Fruit fly (Drosophila melanogaster) S2 (cell line): ENCODE results near the gene CG12990.

Source experiments
- CG8478 ChIP-seq: fragments of >200 bp; optimal IDR thresholded peaks from 2 replicates; lab custom pipeline; 2018
- CTCF ChIP-seq, 2 experiments: fragments of >200 bp; optimal IDR thresholded peaks; 2 replicates each; lab custom pipeline; 2018

Gene CG12990

dm6 chrX:17708843-17709242 is 37.2 kb upstream of the CG12990 start:
- TF ChIP-seq CTCF (optimal IDR thresholded peaks at IDR 0.05; lab: Kevin White, UChicago) = no peak
- TF ChIP-seq CG8478 = no peak

dm6 chrX:17707691-17708090 is 36.0 kb upstream of the CG12990 start:
- TF ChIP-seq CTCF (optimal IDR thresholded peaks at IDR 0.05; lab: Kevin White, UChicago) (no peak), CG8478 (no peak)

dm6 chrX:17702738-17703570 is 31.3 kb upstream of the CG12990 start, which contains the start of the genes CG8188 and par-6:
CG8188 (minus strand) TSS chrX:17703024.
par-6 (plus strand) TSS chrX:17703352.
- TF ChIP-seq CTCF (optimal IDR thresholded peaks at IDR 0.05; lab: Kevin White, UChicago) (no peak), CG8478 (no peak)

dm6 chrX:17698864-17699504 is 27.3 kb upstream of the CG12990 start:
- no peak for TF ChIP-seq CTCF (optimal IDR thresholded peaks at IDR 0.05; lab: Kevin White, UChicago)
- TF ChIP-seq CG8478 = no peak

- no peak for TF ChIP-seq CTCF (optimal IDR thresholded peaks at IDR 0.05; lab: Kevin White, UChicago)
- no peak for TF ChIP-seq CG8478
Observed at dm6 chrX:17698436-17698835, 26.7 kb upstream of the CG12990 start, which contains the start of gene chas. chas (minus strand) TSS chrX:17698730.

- TF ChIP-seq CG8478 (no peak), CTCF (optimal IDR thresholded peaks at IDR 0.05; lab: Kevin White, UChicago) (peak; percentile 69 to 83)
Observed at dm6 chrX:17697703-17698145, 26.0 kb upstream of the CG12990 start.

dm6 chrX:17697266-17697665 is 25.6 kb upstream of the CG12990 start:
- no peak for TF ChIP-seq CG8478
- TF ChIP-seq CTCF (optimal IDR thresholded peaks at IDR 0.05; lab: Kevin White, UChicago) = no peak

- TF ChIP-seq CTCF (optimal IDR thresholded peaks at IDR 0.05; lab: Kevin White, UChicago) = no peak
- no peak for TF ChIP-seq CG8478
Observed at dm6 chrX:17696637-17697036, 24.9 kb upstream of the CG12990 start.

- TF ChIP-seq CTCF (optimal IDR thresholded peaks at IDR 0.05; lab: Kevin White, UChicago) (peak; percentile 69 to 90), CG8478 (no peak)
Observed at dm6 chrX:17695641-17696040, 24.0 kb upstream of the CG12990 start.

- no peak for TF ChIP-seq CG8478
- no peak for TF ChIP-seq CTCF (optimal IDR thresholded peaks at IDR 0.05; lab: Kevin White, UChicago)
Observed at dm6 chrX:17694873-17695446, 23.3 kb upstream of the CG12990 start.

- TF ChIP-seq CTCF (optimal IDR thresholded peaks at IDR 0.05; lab: Kevin White, UChicago) = no peak
- TF ChIP-seq CG8478 = no peak
Observed at dm6 chrX:17693981-17694872, 22.5 kb upstream of the CG12990 start.

- TF ChIP-seq CTCF (optimal IDR thresholded peaks at IDR 0.05; lab: Kevin White, UChicago) (no peak), CG8478 (no peak)
Observed at dm6 chrX:17692729-17693128, 21.0 kb upstream of the CG12990 start.

dm6 chrX:17686179-17686578 is 14.5 kb upstream of the CG12990 start:
- TF ChIP-seq CTCF (optimal IDR thresholded peaks at IDR 0.05; lab: Kevin White, UChicago) = no peak
- TF ChIP-seq CG8478 = no peak

dm6 chrX:17683506-17683858 is 11.8 kb upstream of the CG12990 start:
- TF ChIP-seq CG8478 (no peak), CTCF (optimal IDR thresholded peaks at IDR 0.05; lab: Kevin White, UChicago) (no peak)
